Worm (Caenorhabditis elegans) whole organism, midembryonic: ENCODE data around the gene ZK1248.5.

ENCODE experiments used
- T22C8.4 ChIP-seq: fragments of 200-800 bp; sonication (Bioruptor generic); IDR thresholded peaks from 2 replicates; pipeline ENCODE4 v1.3.6; 2022; ENCODE audit warnings: missing genetic modification characterization, missing compliant biosample characterization
- cog-1 ChIP-seq: sonication (generic microtip); optimal IDR thresholded peaks from 2 replicates; lab custom pipeline; 2016; ENCODE audit warnings: missing genetic modification characterization, missing compliant biosample characterization
- flt-1 ChIP-seq: fragments of 200-800 bp; sonication (Bioruptor generic); IDR thresholded peaks from 2 replicates; pipeline ENCODE4 v1.3.6; 2022; ENCODE audit warnings: missing genetic modification characterization, missing compliant biosample characterization
- klf-2 ChIP-seq: fragments of 200-800 bp; sonication (Bioruptor generic); conservative IDR thresholded peaks from 2 replicates; pipeline ENCODE4 v1.3.6; 2022; ENCODE audit warnings: missing genetic modification reagents, missing genetic modification characterization, missing compliant biosample characterization
- med-1 ChIP-seq: sonication (generic microtip); optimal IDR thresholded peaks from 2 replicates; lab custom pipeline; 2017; ENCODE audit warnings: missing genetic modification characterization, mild to moderate bottlenecking, missing compliant biosample characterization, antibody characterized with exemption, missing genetic modification reagents; ENCODE audit not compliant: insufficient read depth
- ref-1 ChIP-seq: fragments of 200-800 bp; sonication (Bioruptor generic); conservative IDR thresholded peaks from 2 replicates; pipeline ENCODE4 v1.3.6; 2022; ENCODE audit warnings: missing genetic modification reagents, missing genetic modification characterization, missing compliant biosample characterization
- tab-1 ChIP-seq: fragments of 200-800 bp; sonication (Bioruptor generic); IDR thresholded peaks from 2 replicates; pipeline ENCODE4 v1.3.6; 2022; ENCODE audit warnings: missing genetic modification characterization, missing compliant biosample characterization
- ztf-23 ChIP-seq: fragments of 200-800 bp; sonication (Bioruptor generic); IDR thresholded peaks from 2 replicates; pipeline ENCODE4 v1.3.6; 2022; ENCODE audit warnings: missing genetic modification reagents, missing genetic modification characterization, missing compliant biosample characterization
- ztf-29 ChIP-seq: fragments of 200-800 bp; sonication (Bioruptor generic); IDR thresholded peaks from 2 replicates; pipeline ENCODE4 v1.3.6; 2022; ENCODE audit warnings: missing genetic modification reagents, missing genetic modification characterization, missing compliant biosample characterization

Gene ZK1248.5

DNA sequence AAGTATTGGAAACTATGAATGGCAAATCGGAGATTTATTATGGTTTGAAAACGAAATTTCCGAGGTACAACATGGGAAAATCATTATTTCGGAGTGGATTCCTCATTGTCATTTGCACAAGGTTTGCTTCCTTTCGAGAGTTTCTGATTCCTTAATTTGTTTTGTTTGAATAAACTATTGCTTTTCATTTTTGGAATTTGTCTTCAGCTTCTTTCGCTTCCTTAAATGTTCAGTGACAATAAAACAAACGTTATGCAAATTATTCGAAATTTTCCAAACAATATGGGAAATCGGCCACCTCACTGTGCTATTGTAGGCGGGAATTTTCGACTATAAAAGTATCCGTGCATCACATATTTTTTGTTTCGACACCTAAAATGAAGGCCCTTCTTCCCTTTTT lies 31.6 kb downstream of the ZK1248.5 start, which contains the start of gene nep-25:
Gene nep-25, plus strand, starts transcription at position 375 of the 400 bp plus-strand sequence.
- no peak for TF ChIP-seq ztf-23 (GFP tag; lab: Robert Waterston, UW)
- no peak for TF ChIP-seq tab-1 (GFP tag; lab: Robert Waterston, UW)
- no peak for TF ChIP-seq cog-1 (tag; lab: Kevin White, UChicago)
- TF ChIP-seq ref-1 (GFP tag; lab: Robert Waterston, UW): no peak
- no peak for TF ChIP-seq klf-2 (GFP tag; lab: Robert Waterston, UW)
- no peak for TF ChIP-seq med-1 (GFP tag; lab: Kevin White, UChicago)
- no peak for TF ChIP-seq ztf-29 (GFP tag; lab: Robert Waterston, UW)

ce11 chrII:5844694-5845129 lies 34.4 kb downstream of the ZK1248.5 start:
- TF ChIP-seq ztf-23 (GFP tag; lab: Robert Waterston, UW): peak; percentile 90
- TF ChIP-seq ztf-29 (GFP tag; lab: Robert Waterston, UW): peak; percentile 83
- TF ChIP-seq T22C8.4: peak; percentile 74; the same call in 1 of the 2 replicates
- peak; percentile 61; the same call in 1 of the 2 replicates for TF ChIP-seq tab-1 (GFP tag; lab: Robert Waterston, UW)
- peak; percentile 34 for TF ChIP-seq med-1 (GFP tag; lab: Kevin White, UChicago)
- TF ChIP-seq cog-1 (tag; lab: Kevin White, UChicago): peak; percentile 99
- no peak for TF ChIP-seq ref-1 (GFP tag; lab: Robert Waterston, UW)
- TF ChIP-seq flt-1: peak; percentile 90
- peak; percentile 53; the same call in 1 of the 2 replicates for TF ChIP-seq klf-2 (GFP tag; lab: Robert Waterston, UW)

- TF ChIP-seq med-1 (GFP tag; lab: Kevin White, UChicago): no peak
- TF ChIP-seq ref-1 (GFP tag; lab: Robert Waterston, UW): no peak
- TF ChIP-seq klf-2 (GFP tag; lab: Robert Waterston, UW): no peak
- no peak for TF ChIP-seq tab-1 (GFP tag; lab: Robert Waterston, UW)
- no peak for TF ChIP-seq flt-1
- TF ChIP-seq ztf-23 (GFP tag; lab: Robert Waterston, UW): no peak
- no peak for TF ChIP-seq T22C8.4
- TF ChIP-seq cog-1 (tag; lab: Kevin White, UChicago): no peak
- no peak for TF ChIP-seq ztf-29 (GFP tag; lab: Robert Waterston, UW)
Observed at ce11 chrII:5845441-5845840, 35.1 kb downstream of the ZK1248.5 start, which contains the start of the genes ZK1248.17 and H41C03.3. Gene ZK1248.17 (minus strand): TSS chrII:5845541. Gene H41C03.3 (plus strand): TSS chrII:5845777.

DNA sequence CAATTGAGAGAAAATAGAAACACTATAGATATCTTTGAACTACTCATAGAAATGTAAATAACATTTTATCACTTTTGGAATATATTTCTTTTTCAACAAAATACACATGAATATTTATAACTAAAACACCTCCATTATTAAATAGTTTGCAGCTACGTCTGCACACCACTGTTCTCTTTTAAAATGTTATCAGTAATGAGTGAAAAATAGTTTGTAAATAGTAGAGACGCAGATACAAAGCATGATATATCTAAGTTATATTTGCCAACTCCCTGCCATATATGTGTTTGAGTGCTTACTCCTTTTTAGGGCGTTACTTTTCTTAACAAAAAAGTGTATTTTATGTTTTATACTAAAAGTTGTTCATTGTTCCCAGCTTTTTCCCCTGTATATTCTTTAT lies 35.9 kb downstream of the ZK1248.5 start:
- TF ChIP-seq ztf-23 (GFP tag; lab: Robert Waterston, UW) (no peak), cog-1 (tag; lab: Kevin White, UChicago) (no peak), ztf-29 (GFP tag; lab: Robert Waterston, UW) (no peak), med-1 (GFP tag; lab: Kevin White, UChicago) (no peak), flt-1 (no peak), T22C8.4 (no peak), ref-1 (GFP tag; lab: Robert Waterston, UW) (no peak), tab-1 (GFP tag; lab: Robert Waterston, UW) (no peak), klf-2 (GFP tag; lab: Robert Waterston, UW) (no peak)

DNA sequence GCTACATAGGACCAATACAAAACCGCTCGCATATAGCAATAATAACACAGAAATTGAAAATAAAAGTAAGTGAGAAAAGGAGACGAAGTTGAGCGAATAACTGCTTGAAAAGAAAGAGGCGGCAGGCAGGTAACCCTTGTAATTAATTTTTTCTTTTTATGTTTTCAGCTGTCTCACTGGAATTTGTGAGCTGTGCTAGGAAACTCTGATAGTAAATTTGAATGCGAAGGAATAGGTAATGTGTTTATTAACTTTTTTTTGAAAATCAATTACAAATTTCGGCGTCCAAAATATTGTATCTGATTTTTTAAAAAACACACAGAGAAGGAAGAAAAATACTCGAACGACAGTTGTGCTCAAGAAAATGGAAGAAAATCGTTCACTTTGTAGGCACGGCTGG lies 41.7 kb downstream of the ZK1248.5 start, which contains the start of gene H41C03.2:
Gene H41C03.2, minus strand, starts transcription at position 101 of the 400 bp plus-strand sequence.
- TF ChIP-seq ztf-23 (GFP tag; lab: Robert Waterston, UW): no peak
- TF ChIP-seq klf-2 (GFP tag; lab: Robert Waterston, UW): no peak

DNA sequence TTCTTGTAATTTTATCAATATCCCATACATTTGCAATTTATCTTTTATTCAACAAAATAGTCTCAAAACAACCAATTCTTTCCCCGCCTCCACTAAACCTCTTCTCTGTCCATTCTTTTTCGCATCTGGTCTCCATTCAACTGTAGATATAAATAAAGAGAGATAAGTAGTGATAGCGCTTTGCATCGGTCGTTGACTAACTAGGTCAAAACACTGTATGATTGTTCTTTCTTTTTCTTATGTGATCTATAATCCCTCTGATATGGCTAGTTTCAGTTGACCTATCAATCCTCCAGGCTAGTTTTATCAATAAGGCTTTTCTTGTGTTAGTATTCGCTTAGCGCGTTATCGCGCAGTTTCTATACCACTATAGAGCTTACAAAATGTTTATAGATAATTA lies 42.9 kb downstream of the ZK1248.5 start:
- TF ChIP-seq ztf-23 (GFP tag; lab: Robert Waterston, UW) (no peak), ztf-29 (GFP tag; lab: Robert Waterston, UW) (no peak), T22C8.4 (no peak), med-1 (GFP tag; lab: Kevin White, UChicago) (no peak), tab-1 (GFP tag; lab: Robert Waterston, UW) (no peak), flt-1 (no peak), cog-1 (tag; lab: Kevin White, UChicago) (no peak), klf-2 (GFP tag; lab: Robert Waterston, UW) (no peak)

DNA sequence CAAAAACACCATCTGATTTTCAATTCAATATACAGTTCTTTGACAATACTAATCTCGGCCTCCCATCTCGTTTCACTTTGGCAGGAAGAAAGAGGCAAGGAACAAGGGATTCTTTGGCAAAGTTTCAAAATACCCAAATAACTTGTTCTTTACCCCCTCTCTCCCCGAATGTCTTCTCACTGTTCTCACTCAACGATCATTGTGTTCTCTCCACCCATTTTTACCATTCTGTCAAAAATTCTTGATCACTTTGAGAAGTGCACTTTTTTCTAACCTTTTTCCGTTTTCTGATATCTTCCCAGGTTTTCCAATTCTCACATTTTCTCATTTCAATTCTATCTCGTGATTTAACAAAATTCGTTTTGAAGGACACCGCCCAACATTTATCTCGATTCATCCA lies 43.8 kb downstream of the ZK1248.5 start, which contains the start of gene H41C03.1:
Gene H41C03.1, plus strand, starts transcription at position 301 of the 400 bp plus-strand sequence.
- TF ChIP-seq T22C8.4 (no peak), klf-2 (GFP tag; lab: Robert Waterston, UW) (no peak), ztf-29 (GFP tag; lab: Robert Waterston, UW) (no peak), ref-1 (GFP tag; lab: Robert Waterston, UW) (no peak), ztf-23 (GFP tag; lab: Robert Waterston, UW) (no peak), tab-1 (GFP tag; lab: Robert Waterston, UW) (no peak), med-1 (GFP tag; lab: Kevin White, UChicago) (no peak), cog-1 (tag; lab: Kevin White, UChicago) (no peak), flt-1 (no peak)

DNA sequence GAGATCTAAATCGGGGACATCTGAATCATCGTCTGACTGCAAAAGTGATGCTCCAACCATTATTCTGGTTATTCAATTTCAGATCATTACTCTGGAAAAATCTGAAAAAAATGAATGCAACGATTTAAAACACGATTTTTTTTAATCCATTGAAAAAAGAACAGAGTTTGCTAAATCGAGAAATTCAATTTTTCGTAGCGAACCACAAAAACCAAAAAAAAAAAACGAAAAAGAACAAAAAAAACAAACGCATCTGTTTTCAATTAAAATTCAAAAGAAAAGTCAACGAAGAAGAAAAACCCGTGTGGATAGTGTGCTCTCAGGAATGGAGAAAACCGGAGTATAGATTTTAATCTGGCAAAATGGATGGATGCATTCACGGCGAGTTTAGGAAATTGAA lies 48.0 kb downstream of the ZK1248.5 start, which contains the start of gene F55C12.4:
Gene F55C12.4, minus strand, starts transcription at position 101 of the 400 bp plus-strand sequence.
- TF ChIP-seq cog-1 (tag; lab: Kevin White, UChicago) (no peak), flt-1 (no peak), T22C8.4 (no peak), klf-2 (GFP tag; lab: Robert Waterston, UW) (no peak), tab-1 (GFP tag; lab: Robert Waterston, UW) (no peak), ref-1 (GFP tag; lab: Robert Waterston, UW) (no peak), ztf-29 (GFP tag; lab: Robert Waterston, UW) (no peak), ztf-23 (GFP tag; lab: Robert Waterston, UW) (no peak), med-1 (GFP tag; lab: Kevin White, UChicago) (no peak)

ce11 chrII:5860621-5861020 lies 50.3 kb downstream of the ZK1248.5 start:
- TF ChIP-seq ztf-23 (GFP tag; lab: Robert Waterston, UW): no peak
- no peak for TF ChIP-seq tab-1 (GFP tag; lab: Robert Waterston, UW)
- TF ChIP-seq klf-2 (GFP tag; lab: Robert Waterston, UW): no peak
- no peak for TF ChIP-seq ref-1 (GFP tag; lab: Robert Waterston, UW)
- TF ChIP-seq T22C8.4: no peak
- no peak for TF ChIP-seq med-1 (GFP tag; lab: Kevin White, UChicago)
- no peak for TF ChIP-seq ztf-29 (GFP tag; lab: Robert Waterston, UW)
- TF ChIP-seq flt-1: no peak
- TF ChIP-seq cog-1 (tag; lab: Kevin White, UChicago): no peak
